Fruit fly (Drosophila melanogaster) whole organism, wandering third instar larva: ENCODE data around the gene CG17026.
A peak's percentile ranks its signal among the peaks of the same experiment; 100 is the strongest.

ENCODE experiments used
- Abd-B ChIP-seq: fragments of >200 bp; optimal IDR thresholded peaks from 2 replicates; lab custom pipeline; 2017; ENCODE audit warnings: missing biosample characterization, missing genetic modification characterization
- CG9705 ChIP-seq: fragments of 200-800 bp; sonication (Bioruptor generic); optimal IDR thresholded peaks from 2 replicates; lab custom pipeline; 2018; ENCODE audit warnings: missing biosample characterization, mild to moderate bottlenecking, missing genetic modification characterization
- Dfd ChIP-seq: fragments of >200 bp; optimal IDR thresholded peaks from 2 replicates; lab custom pipeline; 2017; ENCODE audit warnings: missing biosample characterization, missing genetic modification characterization
- HLH106 ChIP-seq: fragments of 200-800 bp; optimal IDR thresholded peaks from 3 replicates; lab custom pipeline; 2019; ENCODE audit warnings: missing biosample characterization, mild to moderate bottlenecking, missing genetic modification characterization, moderate library complexity
- Hnf4 ChIP-seq: fragments of 200-800 bp; sonication (Bioruptor generic); optimal IDR thresholded peaks from 2 replicates; lab custom pipeline; 2016; ENCODE audit warnings: missing biosample characterization, mild to moderate bottlenecking, missing genetic modification characterization
- Hr83 ChIP-seq: fragments of 200-300 bp; sonication (Bioruptor generic); optimal IDR thresholded peaks from 2 replicates; lab custom pipeline; 2016; ENCODE audit warnings: missing biosample characterization, mild to moderate bottlenecking, missing genetic modification characterization, moderate library complexity; ENCODE audit not compliant: poor library complexity, severe bottlenecking
- Myc ChIP-seq: fragments of >200 bp; optimal IDR thresholded peaks from 2 replicates; lab custom pipeline; 2017
- N ChIP-seq: fragments of >200 bp; optimal IDR thresholded peaks from 2 replicates; lab custom pipeline; 2018; ENCODE audit warnings: missing biosample characterization, missing external identifiers, missing genetic modification characterization
- OdsH ChIP-seq: fragments of 200-800 bp; sonication (Bioruptor generic); optimal IDR thresholded peaks from 2 replicates; lab custom pipeline; 2016; ENCODE audit warnings: missing biosample characterization, mild to moderate bottlenecking, missing genetic modification characterization
- Rel ChIP-seq, 2 experiments: fragments of 200-800 bp; sonication (Bioruptor generic) in 1 of 2; optimal IDR thresholded peaks; 2 replicates in 1 of 2; 3 replicates in 1 of 2; lab custom pipeline; 2016 to 2019; ENCODE audit warnings: mild to moderate bottlenecking in 2 of 2, missing biosample characterization in 2 of 2, missing genetic modification characterization in 2 of 2, moderate library complexity in 1 of 2
- Sp1 ChIP-seq: fragments of 200-800 bp; sonication (Bioruptor generic); optimal IDR thresholded peaks from 3 replicates; lab custom pipeline; 2019; ENCODE audit warnings: missing biosample characterization, mild to moderate bottlenecking, missing genetic modification characterization, moderate library complexity
- Vsx2 ChIP-seq: fragments of 200-300, 225-300 bp; sonication (Bioruptor generic); optimal IDR thresholded peaks from 2 replicates; lab custom pipeline; 2018; ENCODE audit warnings: missing biosample characterization, missing genetic modification characterization; ENCODE audit not compliant: partially characterized antibody
- br ChIP-seq: fragments of 200-800 bp; sonication (Bioruptor generic); optimal IDR thresholded peaks from 2 replicates; lab custom pipeline; 2016; ENCODE audit warnings: missing biosample characterization, missing genetic modification characterization
- dl ChIP-seq, 2 experiments: fragments of 175-275, 200-275 bp in 1 of 2; fragments of 200-275 bp in 1 of 2; sonication (Bioruptor generic); optimal IDR thresholded peaks; lab custom pipeline; 2018; ENCODE audit warnings: mild to moderate bottlenecking in 2 of 2, missing biosample characterization in 2 of 2, missing genetic modification characterization in 2 of 2, moderate library complexity in 2 of 2; ENCODE audit not compliant: partially characterized antibody in 2 of 2, insufficient read depth in 1 of 2
- dmrt93B ChIP-seq: fragments of 200-800 bp; sonication (Bioruptor generic); optimal IDR thresholded peaks from 2 replicates; lab custom pipeline; 2018; ENCODE audit warnings: missing biosample characterization, mild to moderate bottlenecking, missing genetic modification characterization
- dsf ChIP-seq: sonication (Bioruptor generic); optimal IDR thresholded peaks from 2 replicates; lab custom pipeline; 2016; ENCODE audit warnings: missing biosample characterization, missing genetic modification characterization, borderline replicate concordance
- ey ChIP-seq: fragments of 200-800 bp; sonication (Bioruptor generic); optimal IDR thresholded peaks from 2 replicates; lab custom pipeline; 2016; ENCODE audit warnings: missing biosample characterization, missing genetic modification characterization
- foxo ChIP-seq, 2 experiments: fragments of 200-800 bp; sonication (Bioruptor generic); optimal IDR thresholded peaks; 2 replicates in 1 of 2; 3 replicates in 1 of 2; lab custom pipeline; 2016 to 2017; ENCODE audit warnings: missing biosample characterization in 2 of 2, missing genetic modification characterization in 2 of 2
- fru ChIP-seq: fragments of 200-800 bp; sonication (Bioruptor generic); optimal IDR thresholded peaks from 3 replicates; lab custom pipeline; 2016; ENCODE audit warnings: missing biosample characterization, mild to moderate bottlenecking, missing genetic modification characterization
- h ChIP-seq: fragments of 200-800 bp; sonication (Bioruptor generic); optimal IDR thresholded peaks from 3 replicates; lab custom pipeline; 2016; ENCODE audit warnings: missing biosample characterization, mild to moderate bottlenecking, missing genetic modification characterization
- jim ChIP-seq: fragments of 175-275, 200-325 bp; sonication (Bioruptor generic); optimal IDR thresholded peaks from 2 replicates; lab custom pipeline; 2016; ENCODE audit warnings: missing biosample characterization, mild to moderate bottlenecking, missing genetic modification characterization
- lola ChIP-seq: fragments of >200 bp; optimal IDR thresholded peaks from 2 replicates; lab custom pipeline; 2017; ENCODE audit warnings: missing biosample characterization, missing genetic modification characterization
- pan ChIP-seq: fragments of >200 bp; optimal IDR thresholded peaks from 2 replicates; lab custom pipeline; 2017
- psq ChIP-seq: fragments of 200-800 bp; sonication (Bioruptor generic); optimal IDR thresholded peaks from 3 replicates; lab custom pipeline; 2017; ENCODE audit warnings: missing biosample characterization, mild to moderate bottlenecking, missing genetic modification characterization, moderate library complexity
- rgr ChIP-seq: fragments of 200-800 bp; sonication (Bioruptor generic); optimal IDR thresholded peaks from 3 replicates; lab custom pipeline; 2016; ENCODE audit warnings: missing biosample characterization, mild to moderate bottlenecking, missing genetic modification characterization
- sage ChIP-seq: fragments of 200-800 bp; sonication (Bioruptor generic); optimal IDR thresholded peaks from 2 replicates; lab custom pipeline; 2016; ENCODE audit warnings: missing biosample characterization, mild to moderate bottlenecking, missing genetic modification characterization
- sv ChIP-seq: fragments of 200-800 bp; sonication (Bioruptor generic); optimal IDR thresholded peaks from 3 replicates; lab custom pipeline; 2016; ENCODE audit warnings: missing biosample characterization, missing genetic modification characterization
- tai ChIP-seq: sonication (Bioruptor generic); optimal IDR thresholded peaks from 2 replicates; lab custom pipeline; 2016; ENCODE audit warnings: missing biosample characterization, missing genetic modification characterization
- woc ChIP-seq: sonication (Bioruptor generic); optimal IDR thresholded peaks from 2 replicates; lab custom pipeline; 2016; ENCODE audit warnings: missing biosample characterization, mild to moderate bottlenecking, missing genetic modification characterization

CG17026 gene

dm6 chr3L:15987635-15988034 lies 12.5 kb downstream of the CG17026 start, which contains the start of gene PolD1:
PolD1 (minus strand) TSS chr3L:15987815.
- TF ChIP-seq sv (GFP tag; lab: Kevin White, UChicago) (no peak), Abd-B (GFP tag; lab: Kevin White, UChicago) (no peak), Myc (lab: Kevin White, UChicago) (no peak), sage (GFP tag; lab: Kevin White, UChicago) (no peak), tai (GFP tag; lab: Kevin White, UChicago) (no peak), lola (GFP tag; lab: Kevin White, UChicago) (no peak), Sp1 (GFP tag; lab: Kevin White, UChicago) (no peak), woc (GFP tag; lab: Kevin White, UChicago) (no peak), Hr83 (GFP tag; lab: Kevin White, UChicago) (no peak), fru (GFP tag; lab: Kevin White, UChicago) (no peak), pan (lab: Kevin White, UChicago) (no peak)

DNA sequence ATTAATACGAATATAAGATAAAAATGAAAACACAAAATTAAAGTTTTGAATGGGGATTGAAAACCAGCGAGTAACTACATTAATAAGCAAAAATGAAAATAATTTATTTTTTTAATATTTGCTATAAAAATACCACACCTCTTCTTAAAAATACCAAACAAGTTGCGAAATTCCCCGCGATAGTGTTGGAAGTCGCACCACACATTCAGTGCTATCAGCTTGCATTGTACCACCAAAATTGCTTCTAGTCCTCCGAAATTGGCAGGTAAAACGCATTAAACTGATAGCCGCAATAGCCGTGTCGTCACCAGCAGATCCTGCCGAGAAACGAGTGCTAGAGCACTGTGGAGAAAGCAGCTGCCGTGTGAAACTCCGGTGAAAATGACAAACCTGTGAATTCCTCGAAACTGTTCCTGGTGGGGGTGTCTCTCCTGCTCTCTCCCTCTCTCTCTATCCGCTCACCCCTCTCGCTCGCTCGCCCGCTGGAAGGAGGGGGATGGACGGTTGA lies 12.9 kb downstream of the CG17026 start, which contains the start of gene Hip14:
Hip14 (plus strand) TSS at position 198 of the 508 bp plus-strand sequence.
- peak; percentile 52 for TF ChIP-seq dsf (GFP tag; lab: Kevin White, UChicago)
- peak; percentile 9 for TF ChIP-seq br (GFP tag; lab: Kevin White, UChicago)
- peak in 1 of 2 experiments; percentile 43 for TF ChIP-seq foxo (GFP tag; optimal IDR thresholded peaks at IDR 0.05; lab: Kevin White, UChicago)
- TF ChIP-seq dmrt93B (GFP tag; lab: Kevin White, UChicago) = no peak
- TF ChIP-seq tai (GFP tag; lab: Kevin White, UChicago) = no peak
- no peak for TF ChIP-seq Sp1 (GFP tag; lab: Kevin White, UChicago)
- TF ChIP-seq Myc (lab: Kevin White, UChicago) = peak; percentile 25
- TF ChIP-seq sage (GFP tag; lab: Kevin White, UChicago) = no peak
- TF ChIP-seq jim = no peak
- TF ChIP-seq dl (GFP tag; optimal IDR thresholded peaks at IDR 0.05; lab: Kevin White, UChicago; ENCODE audit: insufficient read depth in 1 of 2, partially characterized antibody in 2 of 2) = no peak
- TF ChIP-seq Rel (GFP tag; optimal IDR thresholded peaks at IDR 0.05; lab: Kevin White, UChicago) = no peak
- peak; percentile 99 for TF ChIP-seq Rel (tag; optimal IDR thresholded peaks at IDR 0.05; lab: Kevin White, UChicago)
- TF ChIP-seq h (GFP tag; lab: Kevin White, UChicago) = peak; percentile 35
- no peak for TF ChIP-seq CG9705
- TF ChIP-seq psq (GFP tag; lab: Kevin White, UChicago) = peak; percentile 29
- peak; percentile 43 for TF ChIP-seq fru (GFP tag; lab: Kevin White, UChicago)
- peak; percentile 35 for TF ChIP-seq OdsH (GFP tag; lab: Kevin White, UChicago)
- peak; percentile 47 for TF ChIP-seq rgr (GFP tag; lab: Kevin White, UChicago)
- TF ChIP-seq HLH106 = no peak
- TF ChIP-seq lola (GFP tag; lab: Kevin White, UChicago) = no peak
- peak; percentile 26 for TF ChIP-seq ey (GFP tag; lab: Kevin White, UChicago)
- TF ChIP-seq woc (GFP tag; lab: Kevin White, UChicago) = peak; percentile 45
- no peak for TF ChIP-seq Vsx2 (GFP tag; lab: Kevin White, UChicago)
- no peak for TF ChIP-seq Hnf4 (GFP tag; lab: Kevin White, UChicago)
- TF ChIP-seq sv (GFP tag; lab: Kevin White, UChicago) = peak; percentile 8
- no peak for TF ChIP-seq Hr83 (GFP tag; lab: Kevin White, UChicago)

DNA sequence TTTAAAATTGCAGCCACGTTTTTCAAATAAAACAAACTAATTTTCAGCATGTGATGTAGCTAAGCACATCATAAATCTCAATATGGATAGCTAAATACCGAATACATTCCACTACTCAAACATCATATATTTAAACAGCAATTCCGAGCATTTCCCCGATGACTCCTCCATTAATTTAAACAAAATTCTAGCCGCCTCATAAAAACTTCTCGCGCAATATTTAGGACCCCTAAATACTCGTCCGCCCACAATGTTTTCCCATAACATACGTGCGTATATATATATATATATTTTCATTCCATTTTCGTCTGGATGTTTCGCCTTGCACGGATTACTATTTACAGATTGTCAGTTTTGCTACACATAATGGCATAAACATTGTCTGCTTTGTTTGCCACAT lies 20.9 kb downstream of the CG17026 start:
- no peak for TF ChIP-seq tai (GFP tag; lab: Kevin White, UChicago)

dm6 chr3L:15998217-15998616 lies 23.0 kb downstream of the CG17026 start:
- TF ChIP-seq Hnf4 (GFP tag; lab: Kevin White, UChicago) (no peak), Myc (lab: Kevin White, UChicago) (no peak), N (GFP tag; lab: Kevin White, UChicago) (no peak), psq (GFP tag; lab: Kevin White, UChicago) (no peak)

- no peak for TF ChIP-seq dmrt93B (GFP tag; lab: Kevin White, UChicago)
- peak; percentile 26 for TF ChIP-seq fru (GFP tag; lab: Kevin White, UChicago)
- TF ChIP-seq psq (GFP tag; lab: Kevin White, UChicago) = peak; percentile 37
- no peak for TF ChIP-seq Sp1 (GFP tag; lab: Kevin White, UChicago)
- peak; percentile 15 for TF ChIP-seq rgr (GFP tag; lab: Kevin White, UChicago)
- no peak for TF ChIP-seq Dfd (GFP tag; lab: Kevin White, UChicago)
- no peak for TF ChIP-seq Rel (GFP tag; optimal IDR thresholded peaks at IDR 0.05; lab: Kevin White, UChicago)
- peak; percentile 90 for TF ChIP-seq Rel (tag; optimal IDR thresholded peaks at IDR 0.05; lab: Kevin White, UChicago)
Observed at dm6 chr3L:15999358-16000005, 24.3 kb downstream of the CG17026 start.
